Fruit fly (Drosophila melanogaster) whole organism, embryonic: ENCODE data around the gene CG16959.

Experiments used
- CG10267 ChIP-seq: fragments of 200-800 bp; sonication (Bioruptor generic); optimal IDR thresholded peaks from 2 replicates; lab custom pipeline; 2018; ENCODE audit warnings: missing biosample characterization, mild to moderate bottlenecking, missing genetic modification characterization, moderate library complexity
- CG10274 ChIP-seq: fragments of 200-800 bp; sonication (Bioruptor generic); optimal IDR thresholded peaks from 3 replicates; lab custom pipeline; 2017; ENCODE audit warnings: missing biosample characterization, mild to moderate bottlenecking, missing genetic modification characterization
- CG10321 ChIP-seq: fragments of 200-800 bp; sonication (Bioruptor generic); IDR thresholded peaks from 2 replicates; pipeline ENCODE4 v1.3.6; 2022; ENCODE audit warnings: missing biosample characterization, missing genetic modification characterization
- CG10431 ChIP-seq: fragments of 200-800 bp; sonication (Bioruptor generic); optimal IDR thresholded peaks from 3 replicates; lab custom pipeline; 2018; ENCODE audit warnings: missing biosample characterization, mild to moderate bottlenecking, missing genetic modification characterization
- CG10654 ChIP-seq: fragments of 200-800 bp; sonication (Bioruptor generic); optimal IDR thresholded peaks from 2 replicates; lab custom pipeline; 2016; ENCODE audit warnings: missing biosample characterization, missing genetic modification characterization
- CG11247 ChIP-seq: fragments of 200-800 bp; sonication (Bioruptor generic); IDR thresholded peaks from 2 replicates; pipeline ENCODE4 v1.3.6; 2022; ENCODE audit warnings: missing biosample characterization, missing genetic modification characterization
- CG11723 ChIP-seq: fragments of 200-800 bp; sonication (Bioruptor generic); optimal IDR thresholded peaks from 2 replicates; lab custom pipeline; 2017; ENCODE audit warnings: missing biosample characterization, mild to moderate bottlenecking, missing genetic modification characterization
- CG12071 ChIP-seq: fragments of 200-800 bp; sonication (Bioruptor generic); optimal IDR thresholded peaks from 3 replicates; lab custom pipeline; 2018; ENCODE audit warnings: missing biosample characterization, mild to moderate bottlenecking, missing genetic modification characterization
- CG14710 ChIP-seq: fragments of 200-800 bp; sonication (Bioruptor generic); optimal IDR thresholded peaks from 3 replicates; lab custom pipeline; 2019; ENCODE audit warnings: missing biosample characterization, mild to moderate bottlenecking, missing genetic modification characterization, moderate library complexity
- CG16813 ChIP-seq: fragments of 200-800 bp; sonication (Bioruptor generic); IDR thresholded peaks from 3 replicates; pipeline ENCODE4 v1.3.6; 2022; ENCODE audit warnings: missing biosample characterization, missing genetic modification characterization; ENCODE audit not compliant: partially characterized antibody
- CG17829 ChIP-seq: fragments of 200-800 bp; optimal IDR thresholded peaks from 2 replicates; lab custom pipeline; 2019; ENCODE audit warnings: missing biosample characterization, mild to moderate bottlenecking, missing genetic modification characterization, moderate library complexity
- CG17912 ChIP-seq: fragments of 200-800 bp; sonication (Bioruptor generic); optimal IDR thresholded peaks from 2 replicates; lab custom pipeline; 2018; ENCODE audit warnings: missing biosample characterization, mild to moderate bottlenecking, missing genetic modification characterization
- CG6272 ChIP-seq: fragments of 200-800 bp; sonication (Bioruptor generic); IDR thresholded peaks from 2 replicates; pipeline ENCODE4 v1.3.6; 2022; ENCODE audit warnings: missing biosample characterization, missing genetic modification characterization
- CG7271 ChIP-seq: fragments of 200-800 bp; sonication (Bioruptor generic); optimal IDR thresholded peaks from 2 replicates; lab custom pipeline; 2018; ENCODE audit warnings: missing biosample characterization, mild to moderate bottlenecking, missing genetic modification characterization, moderate library complexity
- CG7357 ChIP-seq: fragments of 200-800 bp; sonication (Bioruptor generic); IDR thresholded peaks from 3 replicates; pipeline ENCODE4 v1.3.6; 2022; ENCODE audit warnings: missing biosample characterization, missing genetic modification characterization
- CHES-1-like ChIP-seq: fragments of 200-800 bp; sonication (Bioruptor generic); optimal IDR thresholded peaks from 2 replicates; lab custom pipeline; 2016; ENCODE audit warnings: missing biosample characterization, missing genetic modification characterization
- Dp ChIP-seq: fragments of 200-800 bp; sonication (Bioruptor generic); optimal IDR thresholded peaks from 2 replicates; lab custom pipeline; 2018; ENCODE audit warnings: missing biosample characterization, mild to moderate bottlenecking, missing genetic modification characterization, moderate library complexity
- E2f1 ChIP-seq: fragments of 200-800 bp; sonication (Bioruptor generic); IDR thresholded peaks from 2 replicates; pipeline ENCODE4 v1.3.6; 2022; ENCODE audit warnings: missing biosample characterization, missing genetic modification characterization
- ERR ChIP-seq: fragments of 200-800 bp; sonication (Bioruptor generic); optimal IDR thresholded peaks from 2 replicates; lab custom pipeline; 2016; ENCODE audit warnings: missing biosample characterization, missing genetic modification characterization
- Ets65A ChIP-seq: fragments of 200-800 bp; sonication (Bioruptor generic); peaks from one replicate; lab custom pipeline; 2016; ENCODE audit warnings: missing biosample characterization, missing genetic modification characterization
- HLH4C ChIP-seq: fragments of 200-800 bp; sonication (Bioruptor generic); IDR thresholded peaks from 3 replicates; pipeline ENCODE4 v1.3.6; 2022; ENCODE audit warnings: missing biosample characterization, missing genetic modification characterization; ENCODE audit not compliant: partially characterized antibody
- HmgZ ChIP-seq: fragments of 200-800 bp; sonication (Bioruptor generic); optimal IDR thresholded peaks from 2 replicates; lab custom pipeline; 2018; ENCODE audit warnings: missing biosample characterization, mild to moderate bottlenecking, missing genetic modification characterization
- Hmr ChIP-seq: fragments of 200-800 bp; sonication (Bioruptor generic); optimal IDR thresholded peaks from 3 replicates; lab custom pipeline; 2017; ENCODE audit warnings: mild to moderate bottlenecking, missing biosample characterization, missing genetic modification reagents, missing genetic modification characterization
- Hsf ChIP-seq: fragments of 200-800 bp; sonication (Bioruptor generic); optimal IDR thresholded peaks from 3 replicates; lab custom pipeline; 2016; ENCODE audit warnings: missing biosample characterization, missing genetic modification characterization
- Lim3 ChIP-seq: fragments of 200-800 bp; sonication (Bioruptor generic); IDR thresholded peaks from 2 replicates; pipeline ENCODE4 v1.3.6; 2022; ENCODE audit warnings: missing biosample characterization, missing genetic modification characterization
- NC2α ChIP-seq: fragments of 200-800 bp; sonication (Bioruptor generic); optimal IDR thresholded peaks from 2 replicates; lab custom pipeline; 2016; ENCODE audit warnings: missing biosample characterization, missing genetic modification characterization
- Nf-YB ChIP-seq: fragments of 200-800 bp; sonication (Bioruptor generic); optimal IDR thresholded peaks from 3 replicates; lab custom pipeline; 2019; ENCODE audit warnings: missing biosample characterization, mild to moderate bottlenecking, missing genetic modification characterization, moderate library complexity
- Opbp ChIP-seq: fragments of 200-800 bp; sonication (Bioruptor generic); IDR thresholded peaks from 3 replicates; pipeline ENCODE4 v1.3.6; 2022; ENCODE audit warnings: missing biosample characterization, missing genetic modification characterization; ENCODE audit not compliant: partially characterized antibody
- Six4 ChIP-seq: fragments of 200-800 bp; sonication (Bioruptor generic); optimal IDR thresholded peaks from 2 replicates; lab custom pipeline; 2016; ENCODE audit warnings: missing biosample characterization, missing genetic modification characterization
- Sry-δ ChIP-seq: fragments of 200-800 bp; sonication (Bioruptor generic); optimal IDR thresholded peaks from 2 replicates; lab custom pipeline; 2016; ENCODE audit warnings: missing biosample characterization, missing genetic modification characterization
- YL-1 ChIP-seq: fragments of 200-800 bp; sonication (Bioruptor generic); optimal IDR thresholded peaks from 3 replicates; lab custom pipeline; 2017; ENCODE audit warnings: missing biosample characterization, mild to moderate bottlenecking, missing genetic modification characterization
- ase ChIP-seq: fragments of 200-800 bp; sonication (Bioruptor generic); IDR thresholded peaks from 3 replicates; pipeline ENCODE4 v1.3.6; 2022; ENCODE audit warnings: missing biosample characterization, missing genetic modification characterization
- bcd ChIP-seq: fragments of 200-800 bp; sonication (Bioruptor generic); optimal IDR thresholded peaks from 2 replicates; lab custom pipeline; 2017; ENCODE audit warnings: missing biosample characterization, mild to moderate bottlenecking, missing genetic modification characterization
- br ChIP-seq: fragments of >200 bp; optimal IDR thresholded peaks from 2 replicates; lab custom pipeline; 2017
- btn ChIP-seq: fragments of 200-800 bp; sonication (Bioruptor generic); optimal IDR thresholded peaks from 2 replicates; lab custom pipeline; 2016; ENCODE audit warnings: missing biosample characterization, missing genetic modification characterization
- cas ChIP-seq: fragments of 200-800 bp; sonication (Bioruptor generic); IDR thresholded peaks from 2 replicates; pipeline ENCODE4 v1.3.6; 2022; ENCODE audit warnings: missing biosample characterization, missing genetic modification characterization
- chn ChIP-seq: fragments of 200-800 bp; sonication (Bioruptor generic); optimal IDR thresholded peaks from 2 replicates; lab custom pipeline; 2016; ENCODE audit warnings: missing biosample characterization, missing genetic modification characterization
- crp ChIP-seq, 2 experiments: fragments of 200-800 bp; sonication (Bioruptor generic); optimal IDR thresholded peaks; 2 replicates in 1 of 2; 3 replicates in 1 of 2; lab custom pipeline; 2017; ENCODE audit warnings: missing biosample characterization in 2 of 2, missing genetic modification characterization in 2 of 2, mild to moderate bottlenecking in 1 of 2, moderate library complexity in 1 of 2
- danr ChIP-seq: fragments of 200-800 bp; sonication (Bioruptor generic); IDR thresholded peaks from 2 replicates; pipeline ENCODE4 v1.3.6; 2022; ENCODE audit warnings: missing biosample characterization, missing genetic modification characterization
- fu2 ChIP-seq: fragments of 200-800 bp; sonication (Bioruptor generic); optimal IDR thresholded peaks from 2 replicates; lab custom pipeline; 2016; ENCODE audit warnings: missing biosample characterization, missing genetic modification characterization
- hbn ChIP-seq: fragments of 200-800 bp; sonication (Bioruptor generic); IDR thresholded peaks from 2 replicates; pipeline ENCODE4 v1.3.6; 2022; ENCODE audit warnings: missing biosample characterization, missing genetic modification characterization; ENCODE audit not compliant: partially characterized antibody
- jigr1 ChIP-seq: fragments of 200-800 bp; sonication (Bioruptor generic); IDR thresholded peaks from 3 replicates; pipeline ENCODE4 v1.3.6; 2022; ENCODE audit warnings: missing biosample characterization, missing genetic modification characterization
- lola ChIP-seq, 3 experiments: fragments of >200 bp in 2 of 3; fragments of 200-800 bp in 1 of 3; sonication (Bioruptor generic) in 1 of 3; optimal IDR thresholded peaks; 2 replicates each; lab custom pipeline; 2017 to 2019; ENCODE audit warnings: missing biosample characterization in 3 of 3, missing genetic modification characterization in 3 of 3, mild to moderate bottlenecking in 1 of 3, moderate library complexity in 1 of 3
- p53 ChIP-seq: fragments of 200-800 bp; sonication (Bioruptor generic); optimal IDR thresholded peaks from 2 replicates; lab custom pipeline; 2016; ENCODE audit warnings: missing biosample characterization, missing genetic modification characterization
- pan ChIP-seq, 4 experiments: fragments of >200 bp in 3 of 4; fragments of 200-800 bp in 1 of 4; sonication (Bioruptor generic) in 1 of 4; optimal IDR thresholded peaks in 3 of 4; IDR thresholded peaks in 1 of 4; 2 replicates each; pipeline versions ENCODE4 v1.3.6 to Lab custom; 2017 to 2022; ENCODE audit warnings: missing biosample characterization in 2 of 4, missing genetic modification characterization in 2 of 4, mixed read lengths in 1 of 4
- prd ChIP-seq, 3 experiments: fragments of >200 bp in 2 of 3; fragments of 200-800 bp in 1 of 3; sonication (Bioruptor generic) in 1 of 3; optimal IDR thresholded peaks in 2 of 3; IDR thresholded peaks in 1 of 3; 2 replicates in 2 of 3; 3 replicates in 1 of 3; pipeline versions ENCODE4 v1.3.6 to Lab custom; 2017 to 2022; ENCODE audit warnings: missing biosample characterization in 1 of 3, missing genetic modification characterization in 1 of 3
- seq ChIP-seq: fragments of 200-800 bp; sonication (Bioruptor generic); IDR thresholded peaks from 2 replicates; pipeline ENCODE4 v1.3.6; 2022; ENCODE audit warnings: missing biosample characterization, missing genetic modification characterization
- sima ChIP-seq: fragments of 200-800 bp; sonication (Bioruptor generic); optimal IDR thresholded peaks from 2 replicates; lab custom pipeline; 2016; ENCODE audit warnings: missing biosample characterization, missing genetic modification characterization
- tna ChIP-seq: fragments of 200-800 bp; sonication (Bioruptor generic); IDR thresholded peaks from 2 replicates; pipeline ENCODE4 v1.3.6; 2022; ENCODE audit warnings: missing biosample characterization, missing genetic modification characterization; ENCODE audit not compliant: partially characterized antibody
- vvl ChIP-seq: fragments of 200-800 bp; sonication (Bioruptor generic); IDR thresholded peaks from 2 replicates; pipeline ENCODE4 v1.3.6; 2022; ENCODE audit warnings: missing biosample characterization, missing genetic modification characterization

CG16959 gene

dm6 chr3L:15163414-15163813 lies 38.3 kb upstream of the CG16959 start, which contains the start of gene CG7011 (continued):
- TF ChIP-seq jigr1 (no peak), sima (no peak), CG10431 (GFP tag; lab: Kevin White, UChicago) (peak; percentile 45), lola (GFP tag; optimal IDR thresholded peaks at IDR 0.05; lab: Kevin White, UChicago) (no peak), ase (no peak), pan (optimal IDR thresholded peaks at IDR 0.05; lab: Kevin White, UChicago) (no peak), pan (GFP tag; optimal IDR thresholded peaks at IDR 0.05 in 1 of 2, IDR thresholded peaks at IDR 0.05 in 1 of 2) (no peak), ERR (GFP tag; lab: Kevin White, UChicago) (no peak), CG7271 (tag; lab: Kevin White, UChicago) (no peak), crp (GFP tag; optimal IDR thresholded peaks at IDR 0.05; lab: Kevin White, UChicago) (peak; percentile 72 to 93), HmgZ (tag; lab: Kevin White, UChicago) (peak; percentile 30), CG11247 (GFP tag; lab: Robert Waterston, UW) (no peak), chn (GFP tag; lab: Kevin White, UChicago) (no peak), Hsf (GFP tag; lab: Kevin White, UChicago) (no peak), p53 (no peak), Ets65A (GFP tag; lab: Kevin White, UChicago) (peak; percentile 18), br (lab: Kevin White, UChicago) (no peak), E2f1 (GFP tag; lab: Robert Waterston, UW) (no peak), CG10267 (tag; lab: Kevin White, UChicago) (no peak), CG12071 (no peak), Sry-δ (GFP tag; lab: Kevin White, UChicago) (peak; percentile 43), CG17912 (GFP tag; lab: Kevin White, UChicago) (no peak), seq (no peak), Six4 (GFP tag; lab: Kevin White, UChicago) (no peak), CG6272 (no peak), fu2 (GFP tag; lab: Kevin White, UChicago) (no peak), Lim3 (GFP tag; lab: Robert Waterston, UW) (no peak), prd (optimal IDR thresholded peaks at IDR 0.05; lab: Kevin White, UChicago) (no peak), prd (GFP tag; IDR thresholded peaks at IDR 0.05; lab: Robert Waterston, UW) (no peak), CG16813 (GFP tag; lab: Robert Waterston, UW) (peak; percentile 61; the same call in 2 of the 3 replicates), YL-1 (GFP tag; lab: Kevin White, UChicago) (peak; percentile 24), hbn (GFP tag; lab: Robert Waterston, UW) (peak; percentile 35; the same call in 1 of the 2 replicates), CHES-1-like (GFP tag; lab: Kevin White, UChicago) (peak; percentile 35), CG14710 (tag; lab: Kevin White, UChicago) (peak; percentile 13), CG17829 (tag; lab: Kevin White, UChicago) (no peak), HLH4C (GFP tag; lab: Robert Waterston, UW) (0 out of 3 replicates have a peak, but pooled peaks have one; percentile 46), tna (peak; percentile 49; the same call in 1 of the 2 replicates), bcd (GFP tag; lab: Kevin White, UChicago) (no peak), NC2α (GFP tag; lab: Kevin White, UChicago) (no peak), CG11723 (no peak), cas (GFP tag; lab: Robert Waterston, UW) (no peak), CG10654 (GFP tag; lab: Kevin White, UChicago) (no peak), Nf-YB (GFP tag; lab: Kevin White, UChicago) (no peak), btn (GFP tag; lab: Kevin White, UChicago) (no peak), Dp (GFP tag; lab: Kevin White, UChicago) (peak; percentile 37), CG7357 (GFP tag; lab: Robert Waterston, UW) (no peak), CG10274 (GFP tag; lab: Kevin White, UChicago) (no peak), Opbp (GFP tag; lab: Robert Waterston, UW) (peak; percentile 30; the same call in 1 of the 3 replicates), CG10321 (GFP tag; lab: Robert Waterston, UW) (no peak), vvl (no peak), Hmr (GFP tag; lab: Kevin White, UChicago) (no peak), danr (no peak)
